Fruit fly (Drosophila melanogaster) whole organism, wandering third instar larva: ENCODE measurements around the gene CG14718.

Experiments
- Abd-B ChIP-seq: fragments of >200 bp; optimal IDR thresholded peaks from 2 replicates; lab custom pipeline; 2017; ENCODE audit warnings: missing biosample characterization, missing genetic modification characterization
- CG32264 ChIP-seq: fragments of 200-800 bp; sonication (Bioruptor generic); optimal IDR thresholded peaks from 2 replicates; lab custom pipeline; 2016; ENCODE audit warnings: missing biosample characterization, missing genetic modification characterization
- CG9705 ChIP-seq: fragments of 200-800 bp; sonication (Bioruptor generic); optimal IDR thresholded peaks from 2 replicates; lab custom pipeline; 2018; ENCODE audit warnings: missing biosample characterization, mild to moderate bottlenecking, missing genetic modification characterization
- Dfd ChIP-seq: fragments of >200 bp; optimal IDR thresholded peaks from 2 replicates; lab custom pipeline; 2017; ENCODE audit warnings: missing biosample characterization, missing genetic modification characterization
- Dif ChIP-seq: fragments of 200-275, 200-300 bp; sonication (Bioruptor generic); optimal IDR thresholded peaks from 2 replicates; lab custom pipeline; 2018; ENCODE audit warnings: missing biosample characterization, missing genetic modification characterization; ENCODE audit not compliant: partially characterized antibody
- GATAd ChIP-seq: sonication (Bioruptor generic); optimal IDR thresholded peaks from 2 replicates; lab custom pipeline; 2016; ENCODE audit warnings: missing biosample characterization, missing genetic modification characterization
- HLH106 ChIP-seq: fragments of 200-800 bp; optimal IDR thresholded peaks from 3 replicates; lab custom pipeline; 2019; ENCODE audit warnings: missing biosample characterization, mild to moderate bottlenecking, missing genetic modification characterization, moderate library complexity
- Hnf4 ChIP-seq: fragments of 200-800 bp; sonication (Bioruptor generic); optimal IDR thresholded peaks from 2 replicates; lab custom pipeline; 2016; ENCODE audit warnings: missing biosample characterization, mild to moderate bottlenecking, missing genetic modification characterization
- Hr78 ChIP-seq: fragments of >200 bp; optimal IDR thresholded peaks from 2 replicates; lab custom pipeline; 2017; ENCODE audit warnings: missing biosample characterization, missing genetic modification characterization
- Hr83 ChIP-seq: fragments of 200-300 bp; sonication (Bioruptor generic); optimal IDR thresholded peaks from 2 replicates; lab custom pipeline; 2016; ENCODE audit warnings: missing biosample characterization, mild to moderate bottlenecking, missing genetic modification characterization, moderate library complexity; ENCODE audit not compliant: poor library complexity, severe bottlenecking
- Jra ChIP-seq: sonication (Bioruptor generic); optimal IDR thresholded peaks from 2 replicates; lab custom pipeline; 2016; ENCODE audit warnings: missing biosample characterization, missing genetic modification characterization
- Mio ChIP-seq: sonication (Bioruptor generic); optimal IDR thresholded peaks from 2 replicates; lab custom pipeline; 2016; ENCODE audit warnings: missing biosample characterization, missing genetic modification characterization
- Myc ChIP-seq: fragments of >200 bp; optimal IDR thresholded peaks from 2 replicates; lab custom pipeline; 2017
- N ChIP-seq: fragments of >200 bp; optimal IDR thresholded peaks from 2 replicates; lab custom pipeline; 2018; ENCODE audit warnings: missing biosample characterization, missing external identifiers, missing genetic modification characterization
- OdsH ChIP-seq: fragments of 200-800 bp; sonication (Bioruptor generic); optimal IDR thresholded peaks from 2 replicates; lab custom pipeline; 2016; ENCODE audit warnings: missing biosample characterization, mild to moderate bottlenecking, missing genetic modification characterization
- Rel ChIP-seq, 2 experiments: fragments of 200-800 bp; sonication (Bioruptor generic) in 1 of 2; optimal IDR thresholded peaks; 2 replicates in 1 of 2; 3 replicates in 1 of 2; lab custom pipeline; 2016 to 2019; ENCODE audit warnings: mild to moderate bottlenecking in 2 of 2, missing biosample characterization in 2 of 2, missing genetic modification characterization in 2 of 2, moderate library complexity in 1 of 2
- Sp1 ChIP-seq: fragments of 200-800 bp; sonication (Bioruptor generic); optimal IDR thresholded peaks from 3 replicates; lab custom pipeline; 2019; ENCODE audit warnings: missing biosample characterization, mild to moderate bottlenecking, missing genetic modification characterization, moderate library complexity
- Vsx2 ChIP-seq: fragments of 200-300, 225-300 bp; sonication (Bioruptor generic); optimal IDR thresholded peaks from 2 replicates; lab custom pipeline; 2018; ENCODE audit warnings: missing biosample characterization, missing genetic modification characterization; ENCODE audit not compliant: partially characterized antibody
- br ChIP-seq: fragments of 200-800 bp; sonication (Bioruptor generic); optimal IDR thresholded peaks from 2 replicates; lab custom pipeline; 2016; ENCODE audit warnings: missing biosample characterization, missing genetic modification characterization
- brk ChIP-seq: fragments of 200-800 bp; sonication (Bioruptor generic); optimal IDR thresholded peaks from 2 replicates; lab custom pipeline; 2016; ENCODE audit warnings: missing biosample characterization, mild to moderate bottlenecking, missing genetic modification characterization
- dl ChIP-seq, 2 experiments: fragments of 175-275, 200-275 bp in 1 of 2; fragments of 200-275 bp in 1 of 2; sonication (Bioruptor generic); optimal IDR thresholded peaks; lab custom pipeline; 2018; ENCODE audit warnings: mild to moderate bottlenecking in 2 of 2, missing biosample characterization in 2 of 2, missing genetic modification characterization in 2 of 2, moderate library complexity in 2 of 2; ENCODE audit not compliant: partially characterized antibody in 2 of 2, insufficient read depth in 1 of 2
- ey ChIP-seq: fragments of 200-800 bp; sonication (Bioruptor generic); optimal IDR thresholded peaks from 2 replicates; lab custom pipeline; 2016; ENCODE audit warnings: missing biosample characterization, missing genetic modification characterization
- foxo ChIP-seq, 2 experiments: fragments of 200-800 bp; sonication (Bioruptor generic); optimal IDR thresholded peaks; 2 replicates in 1 of 2; 3 replicates in 1 of 2; lab custom pipeline; 2016 to 2017; ENCODE audit warnings: missing biosample characterization in 2 of 2, missing genetic modification characterization in 2 of 2
- fru ChIP-seq: fragments of 200-800 bp; sonication (Bioruptor generic); optimal IDR thresholded peaks from 3 replicates; lab custom pipeline; 2016; ENCODE audit warnings: missing biosample characterization, mild to moderate bottlenecking, missing genetic modification characterization
- jim ChIP-seq: fragments of 175-275, 200-325 bp; sonication (Bioruptor generic); optimal IDR thresholded peaks from 2 replicates; lab custom pipeline; 2016; ENCODE audit warnings: missing biosample characterization, mild to moderate bottlenecking, missing genetic modification characterization
- lola ChIP-seq: fragments of >200 bp; optimal IDR thresholded peaks from 2 replicates; lab custom pipeline; 2017; ENCODE audit warnings: missing biosample characterization, missing genetic modification characterization
- pan ChIP-seq: fragments of >200 bp; optimal IDR thresholded peaks from 2 replicates; lab custom pipeline; 2017
- psq ChIP-seq: fragments of 200-800 bp; sonication (Bioruptor generic); optimal IDR thresholded peaks from 3 replicates; lab custom pipeline; 2017; ENCODE audit warnings: missing biosample characterization, mild to moderate bottlenecking, missing genetic modification characterization, moderate library complexity
- rgr ChIP-seq: fragments of 200-800 bp; sonication (Bioruptor generic); optimal IDR thresholded peaks from 3 replicates; lab custom pipeline; 2016; ENCODE audit warnings: missing biosample characterization, mild to moderate bottlenecking, missing genetic modification characterization
- sage ChIP-seq: fragments of 200-800 bp; sonication (Bioruptor generic); optimal IDR thresholded peaks from 2 replicates; lab custom pipeline; 2016; ENCODE audit warnings: missing biosample characterization, mild to moderate bottlenecking, missing genetic modification characterization
- sv ChIP-seq: fragments of 200-800 bp; sonication (Bioruptor generic); optimal IDR thresholded peaks from 3 replicates; lab custom pipeline; 2016; ENCODE audit warnings: missing biosample characterization, missing genetic modification characterization
- tai ChIP-seq: sonication (Bioruptor generic); optimal IDR thresholded peaks from 2 replicates; lab custom pipeline; 2016; ENCODE audit warnings: missing biosample characterization, missing genetic modification characterization

Gene CG14718

DNA sequence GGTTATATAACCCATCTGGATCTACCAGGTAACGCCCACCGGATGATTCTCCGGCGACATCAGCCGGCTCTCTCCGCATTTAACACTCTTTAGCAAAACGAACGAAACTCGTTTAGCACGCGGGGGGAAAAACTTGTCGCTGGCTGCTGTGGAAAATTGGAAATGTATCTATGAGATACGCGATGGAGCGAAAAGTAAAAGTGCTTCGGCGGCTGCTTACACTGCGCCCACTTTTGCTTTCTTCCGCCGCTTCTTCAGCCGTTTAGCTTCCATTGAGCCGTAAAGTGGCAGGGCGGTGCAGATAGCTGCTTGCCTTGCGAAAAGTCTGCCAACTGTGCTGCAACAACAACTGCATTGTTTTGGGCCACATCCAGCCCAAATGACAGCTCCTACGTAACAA lies 39.2 kb upstream of the CG14718 start:
- TF ChIP-seq Mio (GFP tag; lab: Kevin White, UChicago) (no peak), dl (GFP tag; optimal IDR thresholded peaks at IDR 0.05; lab: Kevin White, UChicago; ENCODE audit: insufficient read depth in 1 of 2, partially characterized antibody in 2 of 2) (no peak), pan (lab: Kevin White, UChicago) (no peak), brk (GFP tag; lab: Kevin White, UChicago) (no peak), N (no peak), sv (GFP tag; lab: Kevin White, UChicago) (no peak), ey (GFP tag; lab: Kevin White, UChicago) (no peak), Jra (no peak), foxo (GFP tag; optimal IDR thresholded peaks at IDR 0.05; lab: Kevin White, UChicago) (no peak), rgr (no peak), Myc (lab: Kevin White, UChicago) (no peak)

DNA sequence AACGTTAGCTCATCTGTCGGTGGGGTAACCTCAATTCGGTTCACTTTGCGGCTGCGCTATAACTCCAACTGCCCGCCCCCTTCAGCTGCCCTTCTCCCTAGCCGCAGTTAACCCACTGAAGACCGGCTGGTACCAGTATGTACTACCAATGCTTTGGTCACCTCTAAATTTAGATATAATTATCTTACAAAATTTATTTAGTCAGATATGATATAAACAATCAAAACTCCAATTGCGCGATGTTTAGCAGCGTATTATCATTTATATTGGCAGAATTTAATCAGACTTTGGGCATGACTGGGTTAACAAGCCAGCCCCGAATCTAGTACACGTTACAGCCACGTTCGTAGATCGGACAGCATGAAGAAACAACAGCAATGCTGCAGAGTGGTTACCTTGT lies 38.7 kb upstream of the CG14718 start:
- TF ChIP-seq fru (GFP tag; lab: Kevin White, UChicago) (peak; percentile 0), Sp1 (GFP tag; lab: Kevin White, UChicago) (no peak)

DNA sequence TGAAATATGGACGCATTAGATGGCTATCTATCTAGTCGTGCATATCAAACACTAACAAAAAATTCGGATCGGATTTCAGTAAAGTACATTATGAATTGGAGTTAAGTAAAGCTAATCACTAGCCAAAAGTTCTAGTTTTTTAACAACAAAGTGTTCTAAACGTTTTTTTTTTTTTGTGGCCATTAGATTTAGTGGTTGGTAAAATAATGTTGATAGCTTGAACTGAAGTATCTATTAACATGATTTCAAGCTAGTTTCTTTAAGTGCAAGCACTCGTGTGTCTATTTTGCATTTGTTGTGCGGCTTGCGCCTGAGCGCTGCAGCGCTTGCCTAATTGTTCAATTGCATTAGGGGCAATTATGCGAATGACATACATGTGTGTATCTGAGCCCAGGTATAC lies 37.8 kb upstream of the CG14718 start:
- TF ChIP-seq Myc (lab: Kevin White, UChicago) (no peak), rgr (no peak), Mio (GFP tag; lab: Kevin White, UChicago) (no peak), Dfd (GFP tag; lab: Kevin White, UChicago) (no peak), foxo (GFP tag; optimal IDR thresholded peaks at IDR 0.05; lab: Kevin White, UChicago) (no peak), HLH106 (tag; lab: Kevin White, UChicago) (no peak), psq (GFP tag; lab: Kevin White, UChicago) (no peak), Sp1 (GFP tag; lab: Kevin White, UChicago) (no peak)
- TF ChIP-seq, all 38 proteins: peak for 0

DNA sequence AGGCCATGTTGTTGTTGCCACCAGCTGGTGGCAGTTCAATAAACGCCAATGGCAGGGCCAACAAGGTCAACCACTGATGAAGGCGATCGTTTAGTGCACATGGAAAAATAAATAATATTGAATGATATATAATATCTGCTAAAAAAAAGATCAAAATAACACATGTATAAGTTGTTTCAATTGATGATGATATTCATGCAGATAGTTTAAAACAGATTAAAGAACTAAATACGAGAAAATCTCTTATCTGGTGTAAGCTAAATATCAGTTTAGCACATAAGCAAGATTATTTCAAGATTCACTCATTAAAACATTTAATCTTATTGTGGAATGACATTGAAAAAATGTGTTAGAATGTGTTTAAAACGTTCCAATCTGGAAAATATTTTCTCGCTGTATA lies 37.0 kb upstream of the CG14718 start:
- TF ChIP-seq Abd-B (GFP tag; lab: Kevin White, UChicago), result no peak
- no peak for TF ChIP-seq ey (GFP tag; lab: Kevin White, UChicago)
- TF ChIP-seq OdsH (GFP tag; lab: Kevin White, UChicago), result peak; percentile 19
- no peak for TF ChIP-seq CG9705
- TF ChIP-seq foxo (GFP tag; optimal IDR thresholded peaks at IDR 0.05; lab: Kevin White, UChicago), result peak in 1 of 2 experiments; percentile 5
- TF ChIP-seq Sp1 (GFP tag; lab: Kevin White, UChicago), result no peak

DNA sequence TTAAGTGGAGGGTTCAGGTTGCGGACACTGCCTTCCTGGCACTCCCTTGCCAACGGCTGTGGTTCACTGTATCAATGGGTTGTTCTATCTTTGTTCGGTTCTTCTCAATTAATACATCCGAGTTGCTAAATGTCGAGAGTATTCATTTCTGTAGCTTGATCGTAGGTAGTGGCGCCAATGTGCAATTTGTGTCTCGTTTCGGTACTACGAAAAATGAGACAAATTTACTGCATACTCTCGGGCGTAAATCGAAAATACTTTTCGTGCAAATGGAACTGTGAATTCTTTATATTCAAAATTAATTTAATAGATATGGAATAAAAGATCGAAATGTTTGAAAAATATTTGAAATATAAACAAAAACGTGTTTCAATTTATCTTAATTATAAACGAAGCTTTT lies 34.9 kb upstream of the CG14718 start:
- no peak for TF ChIP-seq lola (GFP tag; lab: Kevin White, UChicago)
- peak; percentile 89 for TF ChIP-seq Myc (lab: Kevin White, UChicago)
- TF ChIP-seq Rel (GFP tag; optimal IDR thresholded peaks at IDR 0.05; lab: Kevin White, UChicago), result no peak
- no peak for TF ChIP-seq Rel (tag; optimal IDR thresholded peaks at IDR 0.05; lab: Kevin White, UChicago)
- no peak for TF ChIP-seq Hnf4 (GFP tag; lab: Kevin White, UChicago)
- TF ChIP-seq rgr, result peak; percentile 10
- no peak for TF ChIP-seq dl (GFP tag; optimal IDR thresholded peaks at IDR 0.05; lab: Kevin White, UChicago; ENCODE audit: insufficient read depth in 1 of 2, partially characterized antibody in 2 of 2)
- no peak for TF ChIP-seq ey (GFP tag; lab: Kevin White, UChicago)
- TF ChIP-seq foxo (GFP tag; optimal IDR thresholded peaks at IDR 0.05; lab: Kevin White, UChicago), result peak in 1 of 2 experiments; percentile 14
- no peak for TF ChIP-seq jim (GFP tag; lab: Kevin White, UChicago)
- no peak for TF ChIP-seq Hr83
- no peak for TF ChIP-seq N

DNA sequence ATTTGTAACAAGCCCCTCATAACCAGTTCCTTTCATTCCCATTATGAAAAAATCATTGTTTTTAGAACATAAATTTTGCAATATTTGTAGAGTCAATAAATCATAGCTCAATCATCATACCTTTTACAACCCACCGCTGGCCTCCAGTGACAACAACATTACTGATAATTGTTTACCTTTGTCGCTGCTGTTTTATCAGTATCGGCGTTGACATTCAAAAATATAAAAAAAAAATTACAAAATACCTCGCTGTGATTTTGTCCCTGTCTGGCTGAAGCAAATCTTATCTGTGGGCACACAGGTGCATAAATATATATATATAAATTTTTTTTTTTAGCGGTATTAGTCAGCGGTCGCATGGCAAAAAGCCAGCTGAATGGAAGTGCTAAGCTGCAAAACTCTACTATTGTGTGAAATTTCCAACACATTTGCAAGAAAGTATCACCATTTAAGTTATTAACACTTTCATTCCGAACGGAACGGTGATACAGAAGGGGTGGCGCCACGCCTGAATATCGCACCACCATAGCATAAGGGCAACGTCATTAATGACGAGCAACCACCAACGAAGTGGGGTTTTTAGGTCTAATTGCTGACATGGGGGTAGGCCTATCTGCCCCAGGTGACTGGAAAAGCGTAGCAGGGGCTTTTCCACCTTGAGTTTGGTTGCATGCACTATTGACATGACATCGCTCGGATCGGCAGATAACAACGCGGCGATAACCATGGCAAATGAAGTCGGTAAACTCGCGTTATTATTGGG lies 34.3 kb upstream of the CG14718 start:
- TF ChIP-seq GATAd (GFP tag; lab: Kevin White, UChicago) (no peak), Dif (GFP tag; lab: Kevin White, UChicago) (no peak), br (GFP tag; lab: Kevin White, UChicago) (no peak), Myc (lab: Kevin White, UChicago) (no peak), Rel (GFP tag; optimal IDR thresholded peaks at IDR 0.05; lab: Kevin White, UChicago) (peak; percentile 1), Rel (tag; optimal IDR thresholded peaks at IDR 0.05; lab: Kevin White, UChicago) (peak; percentile 50), dl (GFP tag; optimal IDR thresholded peaks at IDR 0.05; lab: Kevin White, UChicago; ENCODE audit: insufficient read depth in 1 of 2, partially characterized antibody in 2 of 2) (no peak), lola (GFP tag; lab: Kevin White, UChicago) (no peak), foxo (GFP tag; optimal IDR thresholded peaks at IDR 0.05; lab: Kevin White, UChicago) (no peak), Dfd (GFP tag; lab: Kevin White, UChicago) (no peak), sv (GFP tag; lab: Kevin White, UChicago) (no peak), Vsx2 (GFP tag; lab: Kevin White, UChicago) (no peak), tai (GFP tag; lab: Kevin White, UChicago) (no peak), Jra (no peak), HLH106 (tag; lab: Kevin White, UChicago) (no peak), CG32264 (GFP tag; lab: Kevin White, UChicago) (no peak), CG9705 (no peak), Hr78 (GFP tag; lab: Kevin White, UChicago) (no peak), Hnf4 (GFP tag; lab: Kevin White, UChicago) (peak; percentile 21), sage (GFP tag; lab: Kevin White, UChicago) (peak; percentile 21)
